Fruit fly (Drosophila melanogaster) whole organism, prepupa: ENCODE results near the gene Hr38.
A peak's percentile ranks its signal among the peaks of the same experiment; 100 is the strongest.

Experiments used
- Blimp-1 ChIP-seq: fragments of 200-800 bp; sonication (Bioruptor generic); optimal IDR thresholded peaks from 3 replicates; lab custom pipeline; 2017; ENCODE audit warnings: missing biosample characterization, missing genetic modification characterization, mild to moderate bottlenecking, moderate library complexity, missing genetic modification reagents
- CG10631 ChIP-seq: fragments of 200-800 bp; sonication (Bioruptor generic); optimal IDR thresholded peaks from 2 replicates; lab custom pipeline; 2016; ENCODE audit warnings: missing biosample characterization, missing genetic modification characterization
- CG10669 ChIP-seq: fragments of 200-800 bp; sonication (Bioruptor generic); optimal IDR thresholded peaks from 3 replicates; lab custom pipeline; 2018; ENCODE audit warnings: missing biosample characterization, mild to moderate bottlenecking, missing genetic modification characterization, moderate library complexity
- CG11294 ChIP-seq: fragments of 200-800 bp; sonication (Bioruptor generic); IDR thresholded peaks from 2 replicates; pipeline ENCODE4 v1.3.6; 2022; ENCODE audit warnings: missing biosample characterization, missing genetic modification characterization
- CG11762 ChIP-seq: fragments of 200-800 bp; sonication (Bioruptor generic); optimal IDR thresholded peaks from 3 replicates; lab custom pipeline; 2016; ENCODE audit warnings: missing biosample characterization, missing genetic modification characterization; ENCODE audit not compliant: insufficient read depth
- CG11902 ChIP-seq: fragments of 200-800 bp; sonication (Bioruptor generic); optimal IDR thresholded peaks from 3 replicates; lab custom pipeline; 2016; ENCODE audit warnings: missing biosample characterization, missing genetic modification characterization
- CG15336 ChIP-seq: fragments of 200-800 bp; sonication (Bioruptor generic); IDR thresholded peaks from 2 replicates; pipeline ENCODE4 v1.3.6; 2022; ENCODE audit warnings: missing biosample characterization, missing genetic modification characterization
- CG1621 ChIP-seq: fragments of 200-800 bp; sonication (Bioruptor generic); optimal IDR thresholded peaks from 3 replicates; lab custom pipeline; 2018; ENCODE audit warnings: missing biosample characterization, mild to moderate bottlenecking, missing genetic modification characterization
- CG16779 ChIP-seq: fragments of 200-800 bp; sonication (Bioruptor generic); optimal IDR thresholded peaks from 3 replicates; lab custom pipeline; 2017; ENCODE audit warnings: missing biosample characterization, mild to moderate bottlenecking, missing genetic modification characterization
- CG3032 ChIP-seq: fragments of 200-800 bp; optimal IDR thresholded peaks from 2 replicates; lab custom pipeline; 2019; ENCODE audit warnings: missing biosample characterization, mild to moderate bottlenecking, missing genetic modification characterization, moderate library complexity
- CG31627 ChIP-seq: fragments of 200-800 bp; sonication (Bioruptor generic); optimal IDR thresholded peaks from 3 replicates; lab custom pipeline; 2016; ENCODE audit warnings: missing biosample characterization, missing genetic modification characterization
- CG32006 ChIP-seq: fragments of 200-800 bp; sonication (Bioruptor generic); optimal IDR thresholded peaks from 3 replicates; lab custom pipeline; 2017; ENCODE audit warnings: missing biosample characterization, mild to moderate bottlenecking, missing genetic modification characterization
- CG3919 ChIP-seq: fragments of 200-800 bp; sonication (Bioruptor generic); optimal IDR thresholded peaks from 3 replicates; lab custom pipeline; 2016; ENCODE audit warnings: missing biosample characterization, missing genetic modification characterization
- CG4318 ChIP-seq: fragments of 200-800 bp; sonication (Bioruptor generic); optimal IDR thresholded peaks from 3 replicates; lab custom pipeline; 2017; ENCODE audit warnings: missing biosample characterization, mild to moderate bottlenecking, missing genetic modification characterization
- CG6163 ChIP-seq: fragments of 200-800 bp; sonication (Bioruptor generic); IDR thresholded peaks from 3 replicates; pipeline ENCODE4 v1.3.6; 2022; ENCODE audit warnings: missing biosample characterization, missing genetic modification characterization
- CG6276 ChIP-seq: fragments of 200-800 bp; sonication (Bioruptor generic); optimal IDR thresholded peaks from 2 replicates; lab custom pipeline; 2017; ENCODE audit warnings: missing biosample characterization, mild to moderate bottlenecking, missing genetic modification characterization
- CG6792 ChIP-seq: fragments of 200-800 bp; sonication (Bioruptor generic); optimal IDR thresholded peaks from 3 replicates; lab custom pipeline; 2016; ENCODE audit warnings: missing biosample characterization, missing genetic modification characterization
- CG6808 ChIP-seq: fragments of 200-800 bp; sonication (Bioruptor generic); optimal IDR thresholded peaks from 3 replicates; lab custom pipeline; 2017; ENCODE audit warnings: missing biosample characterization, missing genetic modification characterization, mild to moderate bottlenecking, moderate library complexity, missing genetic modification reagents
- CG6854 ChIP-seq: fragments of 200-800 bp; sonication (Bioruptor generic); optimal IDR thresholded peaks from 2 replicates; lab custom pipeline; 2017; ENCODE audit warnings: missing biosample characterization, mild to moderate bottlenecking, missing genetic modification characterization
- CG7368 ChIP-seq: fragments of 200-800 bp; sonication (Bioruptor generic); optimal IDR thresholded peaks from 3 replicates; lab custom pipeline; 2016; ENCODE audit warnings: missing biosample characterization, missing genetic modification characterization
- CG8319 ChIP-seq: fragments of 200-800 bp; sonication (Bioruptor generic); optimal IDR thresholded peaks from 3 replicates; lab custom pipeline; 2016; ENCODE audit warnings: missing biosample characterization, missing genetic modification characterization
- CG8632 ChIP-seq: fragments of 200-800 bp; sonication (Bioruptor generic); optimal IDR thresholded peaks from 3 replicates; lab custom pipeline; 2016; ENCODE audit warnings: missing biosample characterization, missing genetic modification characterization
- CG9139 ChIP-seq: fragments of 200-800 bp; sonication (Bioruptor generic); optimal IDR thresholded peaks from 3 replicates; lab custom pipeline; 2017; ENCODE audit warnings: missing biosample characterization, mild to moderate bottlenecking, missing genetic modification characterization
- Eip75B ChIP-seq: fragments of 200-800 bp; sonication (Bioruptor generic); optimal IDR thresholded peaks from 3 replicates; lab custom pipeline; 2016; ENCODE audit warnings: missing biosample characterization, missing genetic modification characterization
- Eip78C ChIP-seq: fragments of 200-800 bp; sonication (Bioruptor generic); peaks from one replicate; lab custom pipeline; 2016; ENCODE audit warnings: missing biosample characterization, missing genetic modification characterization
- Eip93F ChIP-seq: fragments of 200-800 bp; sonication (Bioruptor generic); optimal IDR thresholded peaks from 2 replicates; lab custom pipeline; 2016; ENCODE audit warnings: missing biosample characterization, mild to moderate bottlenecking, missing genetic modification characterization
- Ets21C ChIP-seq: fragments of 200-800 bp; sonication (Bioruptor generic); optimal IDR thresholded peaks from 3 replicates; lab custom pipeline; 2016; ENCODE audit warnings: missing biosample characterization, missing genetic modification characterization
- Ets96B ChIP-seq: fragments of 200-800 bp; optimal IDR thresholded peaks from 2 replicates; lab custom pipeline; 2019; ENCODE audit warnings: missing biosample characterization, mild to moderate bottlenecking, missing genetic modification characterization, moderate library complexity
- Hr38 ChIP-seq: sonication (Bioruptor generic); optimal IDR thresholded peaks from 2 replicates; lab custom pipeline; 2016; ENCODE audit warnings: missing biosample characterization, missing genetic modification characterization
- Hr39 ChIP-seq: fragments of 200-800 bp; sonication (Bioruptor generic); optimal IDR thresholded peaks from 2 replicates; lab custom pipeline; 2016; ENCODE audit warnings: missing biosample characterization, missing genetic modification characterization
- Hr4 ChIP-seq: fragments of 200-800 bp; sonication (Bioruptor generic); optimal IDR thresholded peaks from 3 replicates; lab custom pipeline; 2016; ENCODE audit warnings: missing biosample characterization, missing genetic modification characterization
- Lpt ChIP-seq: fragments of 200-800 bp; sonication (Bioruptor generic); optimal IDR thresholded peaks from 3 replicates; lab custom pipeline; 2016; ENCODE audit warnings: missing biosample characterization, missing genetic modification characterization
- OdsH ChIP-seq: fragments of 200-800 bp; sonication (Bioruptor generic); optimal IDR thresholded peaks from 3 replicates; lab custom pipeline; 2016; ENCODE audit warnings: missing biosample characterization, missing genetic modification characterization
- Smox ChIP-seq: fragments of 200-800 bp; sonication (Bioruptor generic); optimal IDR thresholded peaks from 3 replicates; lab custom pipeline; 2016; ENCODE audit warnings: missing biosample characterization, missing genetic modification characterization
- Sox102F ChIP-seq: fragments of 200-800 bp; sonication (Bioruptor generic); optimal IDR thresholded peaks from 2 replicates; lab custom pipeline; 2016; ENCODE audit warnings: missing biosample characterization, mild to moderate bottlenecking, missing genetic modification characterization
- Sox14 ChIP-seq: fragments of 200-800 bp; sonication (Bioruptor generic); optimal IDR thresholded peaks from 3 replicates; lab custom pipeline; 2016; ENCODE audit warnings: missing biosample characterization, missing genetic modification characterization
- Sox15 ChIP-seq: fragments of 200-800 bp; sonication (Bioruptor generic); optimal IDR thresholded peaks from 3 replicates; lab custom pipeline; 2016; ENCODE audit warnings: missing biosample characterization, missing genetic modification characterization
- achi ChIP-seq: fragments of 200-800 bp; sonication (Bioruptor generic); optimal IDR thresholded peaks from 3 replicates; lab custom pipeline; 2016; ENCODE audit warnings: missing biosample characterization, missing genetic modification characterization
- acj6 ChIP-seq: fragments of 200-800 bp; sonication (Bioruptor generic); optimal IDR thresholded peaks from 3 replicates; lab custom pipeline; 2016; ENCODE audit warnings: missing biosample characterization, missing genetic modification characterization
- cyc ChIP-seq: fragments of 200-800 bp; sonication (Bioruptor generic); optimal IDR thresholded peaks from 3 replicates; lab custom pipeline; 2016; ENCODE audit warnings: missing biosample characterization, missing genetic modification characterization
- dac ChIP-seq: fragments of 200-800 bp; sonication (Bioruptor generic); optimal IDR thresholded peaks from 2 replicates; lab custom pipeline; 2017; ENCODE audit warnings: missing biosample characterization, mild to moderate bottlenecking, missing genetic modification characterization
- dsx ChIP-seq: fragments of 200-800 bp; optimal IDR thresholded peaks from 3 replicates; lab custom pipeline; 2019; ENCODE audit warnings: missing biosample characterization, mild to moderate bottlenecking, missing genetic modification characterization, moderate library complexity; ENCODE audit not compliant: poor library complexity, severe bottlenecking
- eg ChIP-seq: fragments of 200-800 bp; sonication (Bioruptor generic); IDR thresholded peaks from 3 replicates; pipeline ENCODE4 v1.3.6; 2022; ENCODE audit warnings: missing biosample characterization, missing genetic modification characterization
- fd59A ChIP-seq: fragments of 200-800 bp; sonication (Bioruptor generic); optimal IDR thresholded peaks from 2 replicates; lab custom pipeline; 2017; ENCODE audit warnings: missing biosample characterization, mild to moderate bottlenecking, missing genetic modification characterization, missing genetic modification reagents
- lz ChIP-seq: fragments of 200-800 bp; sonication (Bioruptor generic); optimal IDR thresholded peaks from 3 replicates; lab custom pipeline; 2016; ENCODE audit warnings: missing biosample characterization, missing genetic modification characterization
- net ChIP-seq: fragments of 200-800 bp; sonication (Bioruptor generic); optimal IDR thresholded peaks from 3 replicates; lab custom pipeline; 2016; ENCODE audit warnings: missing biosample characterization, missing genetic modification characterization
- pdm3 ChIP-seq: fragments of 200-800 bp; sonication (Bioruptor generic); optimal IDR thresholded peaks from 3 replicates; lab custom pipeline; 2016; ENCODE audit warnings: missing biosample characterization, missing genetic modification characterization
- spab ChIP-seq: fragments of 200-800 bp; sonication (Bioruptor generic); optimal IDR thresholded peaks from 2 replicates; lab custom pipeline; 2017; ENCODE audit warnings: missing biosample characterization, mild to moderate bottlenecking, missing genetic modification characterization, missing genetic modification reagents
- ss ChIP-seq, 2 experiments: fragments of 200-800 bp; sonication (Bioruptor generic); optimal IDR thresholded peaks; 2 replicates in 1 of 2; 3 replicates in 1 of 2; lab custom pipeline; 2017 to 2018; ENCODE audit warnings: mild to moderate bottlenecking in 2 of 2, missing biosample characterization in 2 of 2, missing genetic modification characterization in 2 of 2, moderate library complexity in 1 of 2
- topi ChIP-seq: fragments of 200-800 bp; sonication (Bioruptor generic); optimal IDR thresholded peaks from 3 replicates; lab custom pipeline; 2016; ENCODE audit warnings: missing biosample characterization, missing genetic modification characterization
- vri ChIP-seq: fragments of 200-800 bp; sonication (Bioruptor generic); optimal IDR thresholded peaks from 3 replicates; lab custom pipeline; 2016; ENCODE audit warnings: missing biosample characterization, mild to moderate bottlenecking, missing genetic modification characterization

The Hr38 gene

dm6 chr2L:20714468-20715404 lies at the start of gene Hr38:
TSS of gene Hr38 (minus strand) at chr2L:20714588.
- no peak for TF ChIP-seq CG6163
- TF ChIP-seq Sox14 (GFP tag; lab: Kevin White, UChicago) = no peak
- TF ChIP-seq CG4318 = no peak
- TF ChIP-seq cyc = no peak
- TF ChIP-seq CG32006 (GFP tag; lab: Kevin White, UChicago) = peak; percentile 42
- peak; percentile 58 for TF ChIP-seq Eip78C (GFP tag; lab: Kevin White, UChicago)
- no peak for TF ChIP-seq achi (GFP tag; lab: Kevin White, UChicago)
- no peak for TF ChIP-seq CG11762 (GFP tag; lab: Kevin White, UChicago)
- peak; percentile 6 for TF ChIP-seq pdm3 (GFP tag; lab: Kevin White, UChicago)
- peak; percentile 3 for TF ChIP-seq Ets96B (tag; lab: Kevin White, UChicago)
- no peak for TF ChIP-seq CG11902 (GFP tag; lab: Kevin White, UChicago)
- peak; percentile 62 for TF ChIP-seq Hr4 (GFP tag; lab: Kevin White, UChicago)
- TF ChIP-seq CG10669 (GFP tag; lab: Kevin White, UChicago) = no peak
- TF ChIP-seq eg = peak; percentile 66
- TF ChIP-seq OdsH = no peak
- peak; percentile 72 for TF ChIP-seq Blimp-1 (GFP tag; lab: Kevin White, UChicago)
- TF ChIP-seq CG31627 (GFP tag; lab: Kevin White, UChicago) = no peak
- TF ChIP-seq CG6854 (GFP tag; lab: Kevin White, UChicago) = no peak
- TF ChIP-seq CG6792 = no peak
- TF ChIP-seq CG11294 = no peak
- no peak for TF ChIP-seq lz (GFP tag; lab: Kevin White, UChicago)
- no peak for TF ChIP-seq spab (GFP tag; lab: Kevin White, UChicago)
- no peak for TF ChIP-seq Hr38 (GFP tag; lab: Kevin White, UChicago)
- no peak for TF ChIP-seq CG6808 (GFP tag; lab: Kevin White, UChicago)
- no peak for TF ChIP-seq Smox
- no peak for TF ChIP-seq CG8632 (GFP tag; lab: Kevin White, UChicago)
- no peak for TF ChIP-seq CG15336 (GFP tag; lab: Robert Waterston, UW)
- no peak for TF ChIP-seq Sox15 (GFP tag; lab: Kevin White, UChicago)
- no peak for TF ChIP-seq CG9139 (GFP tag; lab: Kevin White, UChicago)
- TF ChIP-seq CG1621 (tag; lab: Kevin White, UChicago) = peak; percentile 35
- peak; percentile 17 for TF ChIP-seq CG16779 (tag; lab: Kevin White, UChicago)
- TF ChIP-seq CG10631 (GFP tag; lab: Kevin White, UChicago) = no peak
- no peak for TF ChIP-seq acj6 (GFP tag; lab: Kevin White, UChicago)
- TF ChIP-seq ss (GFP tag; optimal IDR thresholded peaks at IDR 0.05; lab: Kevin White, UChicago) = peak; percentile 8 to 15
- TF ChIP-seq CG3032 = no peak
- no peak for TF ChIP-seq Eip75B (GFP tag; lab: Kevin White, UChicago)
- no peak for TF ChIP-seq CG8319 (GFP tag; lab: Kevin White, UChicago)
- TF ChIP-seq fd59A (GFP tag; lab: Kevin White, UChicago) = no peak
- TF ChIP-seq Ets21C (GFP tag; lab: Kevin White, UChicago) = no peak
- no peak for TF ChIP-seq topi
- TF ChIP-seq Sox102F (GFP tag; lab: Kevin White, UChicago) = no peak
- TF ChIP-seq CG7368 (GFP tag; lab: Kevin White, UChicago) = no peak
- no peak for TF ChIP-seq dsx (GFP tag; lab: Kevin White, UChicago)
- TF ChIP-seq Hr39 (GFP tag; lab: Kevin White, UChicago) = no peak
- no peak for TF ChIP-seq Eip93F (GFP tag; lab: Kevin White, UChicago)
- TF ChIP-seq net (GFP tag; lab: Kevin White, UChicago) = no peak
- no peak for TF ChIP-seq Lpt (GFP tag; lab: Kevin White, UChicago)
- no peak for TF ChIP-seq CG6276
- peak; percentile 26 for TF ChIP-seq CG3919 (GFP tag; lab: Kevin White, UChicago)
- peak; percentile 59 for TF ChIP-seq vri (GFP tag; lab: Kevin White, UChicago)
- no peak for TF ChIP-seq dac (GFP tag; lab: Kevin White, UChicago)
